Worm (Caenorhabditis elegans) whole organism, L1 larva: Measurements from ENCODE around the gene W03D2.9.

Source experiments
- F16B12.6 ChIP-seq: fragments of 150-350 bp; optimal IDR thresholded peaks from 2 replicates; lab custom pipeline; 2014; ENCODE audit warnings: missing biosample characterization, missing genetic modification characterization
- aha-1 ChIP-seq: fragments of 150-350 bp; optimal IDR thresholded peaks from 2 replicates; lab custom pipeline; 2014; ENCODE audit warnings: missing biosample characterization, missing genetic modification characterization
- egl-27 ChIP-seq, 2 experiments: fragments of 150-350 bp in 1 of 2; sonication (generic microtip); optimal IDR thresholded peaks; 3 replicates each; lab custom pipeline; 2017 to 2018; ENCODE audit warnings: missing biosample characterization in 2 of 2, missing genetic modification characterization in 2 of 2, missing genetic modification reagents in 2 of 2
- elt-3 ChIP-seq, 6 experiments: fragments of 150-350 bp in 1 of 6; sonication (generic microtip); optimal IDR thresholded peaks; 2 replicates each; lab custom pipeline; 2017 to 2018; ENCODE audit warnings: missing biosample characterization in 6 of 6, missing genetic modification characterization in 6 of 6, inconsistent platforms in 1 of 6
- lsy-2 ChIP-seq, 2 experiments: fragments of 150-350 bp; optimal IDR thresholded peaks; 2 replicates each; lab custom pipeline; 2014; ENCODE audit warnings: missing biosample characterization in 2 of 2, missing genetic modification characterization in 2 of 2
- mab-9 ChIP-seq: fragments of 200-800 bp; sonication (Bioruptor generic); IDR thresholded peaks from 2 replicates; pipeline ENCODE4 v1.3.6; 2022; ENCODE audit warnings: missing genetic modification reagents, missing genetic modification characterization, missing compliant biosample characterization
- nhr-11 ChIP-seq: fragments of 150-350 bp; optimal IDR thresholded peaks from 2 replicates; lab custom pipeline; 2014; ENCODE audit warnings: missing biosample characterization, missing genetic modification characterization
- nhr-20 ChIP-seq: sonication (generic microtip); optimal IDR thresholded peaks from 2 replicates; lab custom pipeline; 2016; ENCODE audit warnings: mild to moderate bottlenecking, missing genetic modification characterization, missing compliant biosample characterization
- tbx-2 ChIP-seq: sonication (generic microtip); optimal IDR thresholded peaks from 2 replicates; lab custom pipeline; 2016; ENCODE audit warnings: missing genetic modification characterization, missing compliant biosample characterization
- unc-30 ChIP-seq: sonication (generic microtip); optimal IDR thresholded peaks from 2 replicates; lab custom pipeline; 2017; ENCODE audit warnings: missing biosample characterization, missing genetic modification characterization

DNA sequence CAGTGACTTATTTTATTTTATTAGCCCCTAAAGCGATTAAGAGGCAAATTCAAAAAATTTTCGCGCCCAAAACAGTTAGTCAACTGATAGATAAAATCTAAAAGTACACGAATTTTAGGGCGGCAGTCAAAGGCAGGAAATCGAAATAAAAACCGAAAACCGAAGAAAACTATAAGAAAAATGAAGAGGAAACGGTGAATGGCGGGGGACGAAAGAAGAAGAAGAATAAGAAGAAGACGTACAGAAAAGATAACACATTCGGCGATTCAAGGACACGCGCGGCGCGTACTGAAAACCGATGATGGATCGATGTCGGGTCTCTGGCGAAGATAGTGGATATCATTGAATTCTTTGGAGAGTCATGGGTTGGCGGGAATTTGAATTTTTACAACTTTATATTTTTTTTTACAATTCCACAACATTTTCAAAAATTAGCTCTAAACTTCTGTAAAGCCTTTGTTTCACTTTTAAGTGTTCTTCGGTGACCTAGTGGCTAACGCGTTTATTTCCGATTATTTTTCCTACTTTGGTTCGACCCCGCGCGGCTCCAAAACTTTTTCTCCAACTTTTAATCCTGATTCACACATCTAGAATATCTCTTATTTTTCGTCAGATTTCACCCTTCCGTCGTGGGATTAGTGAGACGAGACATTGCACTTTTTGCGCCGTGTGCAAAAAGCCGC, 43.5 kb downstream of the W03D2.9 start:
- TF ChIP-seq aha-1 (tag; lab: Kevin White, UChicago) (no peak), nhr-20 (peak; percentile 70), nhr-11 (tag; lab: Kevin White, UChicago) (no peak), F16B12.6 (no peak), egl-27 (tag; optimal IDR thresholded peaks at IDR 0.05; lab: Kevin White, UChicago) (no peak), tbx-2 (tag; lab: Kevin White, UChicago) (no peak), mab-9 (no peak), unc-30 (no peak), elt-3 (tag; optimal IDR thresholded peaks at IDR 0.05; lab: Kevin White, UChicago) (peak in 5 of 6 experiments; percentile 53 to 95 (median 73)), lsy-2 (tag; optimal IDR thresholded peaks at IDR 0.05; lab: Kevin White, UChicago) (peak in 1 of 2 experiments; percentile 49)
